Worm (Caenorhabditis elegans): ENCODE measurements around the gene Y26E6A.2.

DNA sequence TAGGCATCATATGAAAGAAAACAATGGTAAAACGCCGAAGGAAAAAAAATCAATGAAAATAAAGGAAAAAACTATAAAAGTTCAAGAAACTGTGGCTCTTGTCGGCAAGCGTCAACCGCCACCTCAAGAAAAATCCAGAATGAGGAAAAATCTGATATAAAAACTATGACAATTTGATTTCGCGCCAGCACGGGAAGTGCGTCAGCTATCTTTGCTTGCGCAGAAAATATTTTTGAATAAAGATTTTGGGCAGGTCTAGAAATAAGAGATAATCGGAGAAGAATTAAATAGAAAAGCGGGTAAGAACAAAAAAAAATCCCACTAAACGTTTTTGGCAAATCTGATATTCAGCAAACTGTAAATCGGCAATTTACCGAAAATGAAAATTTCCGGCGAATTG lies 4.0 kb upstream of the Y26E6A.2 start:
- TF ChIP-seq unc-62 (GFP tag; optimal IDR thresholded peaks at IDR 0.05 in 1 of 2) (peak in 1 of 2 experiments; percentile 1), unc-62 (tag; optimal IDR thresholded peaks at IDR 0.05) (no peak), nhr-11 (tag; optimal IDR thresholded peaks at IDR 0.05) (no peak), unc-39 (tag; optimal IDR thresholded peaks at IDR 0.05) (no peak), lin-15B (tag; optimal IDR thresholded peaks at IDR 0.05) (no peak), snpc-4 (tag; optimal IDR thresholded peaks at IDR 0.05) (no peak), ama-1 (optimal IDR thresholded peaks at IDR 0.05) (no peak), dpl-1 (GFP tag; optimal IDR thresholded peaks at IDR 0.05) (peak; percentile 76), mes-2 (tag; optimal IDR thresholded peaks at IDR 0.05; ENCODE audit: poor library complexity, severe bottlenecking) (peak; percentile 43), skn-1 (tag; optimal IDR thresholded peaks at IDR 0.05) (no peak), ceh-82 (tag; optimal IDR thresholded peaks at IDR 0.05) (no peak), ztf-11 (tag; optimal IDR thresholded peaks at IDR 0.05) (no peak), nhr-102 (tag; optimal IDR thresholded peaks at IDR 0.05) (no peak), daf-12 (tag; optimal IDR thresholded peaks at IDR 0.05) (no peak)
